Fruit fly (Drosophila melanogaster) whole organism, embryonic: ENCODE results near the gene CG33643.
A peak's percentile ranks its signal among the peaks of the same experiment; 100 is the strongest.

Experiments used
- ATbp ChIP-seq: fragments of 200-800 bp; sonication (Bioruptor generic); optimal IDR thresholded peaks from 2 replicates; lab custom pipeline; 2017; ENCODE audit warnings: missing biosample characterization, mild to moderate bottlenecking, missing genetic modification characterization, missing genetic modification reagents
- CG11560 ChIP-seq: fragments of 200-800 bp; sonication (Bioruptor generic); IDR thresholded peaks from 3 replicates; pipeline ENCODE4 v1.3.6; 2022; ENCODE audit warnings: missing biosample characterization, missing genetic modification characterization
- CG12659 ChIP-seq: fragments of 200-800 bp; sonication (Bioruptor generic); optimal IDR thresholded peaks from 3 replicates; lab custom pipeline; 2017; ENCODE audit warnings: mild to moderate bottlenecking, missing biosample characterization, missing genetic modification reagents, missing genetic modification characterization
- CG13894 ChIP-seq: fragments of 200-800 bp; sonication (Bioruptor generic); optimal IDR thresholded peaks from 3 replicates; lab custom pipeline; 2018; ENCODE audit warnings: missing biosample characterization, mild to moderate bottlenecking, missing genetic modification characterization, moderate library complexity
- CG14441 ChIP-seq: fragments of 200-800 bp; sonication (Bioruptor generic); IDR thresholded peaks from 2 replicates; pipeline ENCODE4 v1.3.6; 2022; ENCODE audit warnings: missing biosample characterization, missing genetic modification characterization
- CG14710 ChIP-seq: fragments of 200-800 bp; sonication (Bioruptor generic); optimal IDR thresholded peaks from 3 replicates; lab custom pipeline; 2019; ENCODE audit warnings: missing biosample characterization, mild to moderate bottlenecking, missing genetic modification characterization, moderate library complexity
- CG1529 ChIP-seq: fragments of 200-800 bp; sonication (Bioruptor generic); optimal IDR thresholded peaks from 3 replicates; lab custom pipeline; 2018; ENCODE audit warnings: missing biosample characterization, missing genetic modification characterization
- CG17361 ChIP-seq: fragments of 200-800 bp; sonication (Bioruptor generic); IDR thresholded peaks from 3 replicates; pipeline ENCODE4 v1.3.6; 2022; ENCODE audit warnings: missing biosample characterization, missing genetic modification characterization
- CG17829 ChIP-seq: fragments of 200-800 bp; optimal IDR thresholded peaks from 2 replicates; lab custom pipeline; 2019; ENCODE audit warnings: missing biosample characterization, mild to moderate bottlenecking, missing genetic modification characterization, moderate library complexity
- CG4424 ChIP-seq: fragments of 200-800 bp; sonication (Bioruptor generic); optimal IDR thresholded peaks from 3 replicates; lab custom pipeline; 2016; ENCODE audit warnings: missing biosample characterization, missing genetic modification characterization
- CG5953 ChIP-seq: fragments of 200-800 bp; sonication (Bioruptor generic); IDR thresholded peaks from 2 replicates; pipeline ENCODE4 v1.3.6; 2022; ENCODE audit warnings: missing biosample characterization, missing genetic modification characterization
- CG6654 ChIP-seq: fragments of 200-800 bp; sonication (Bioruptor generic); optimal IDR thresholded peaks from 2 replicates; lab custom pipeline; 2017; ENCODE audit warnings: missing biosample characterization, mild to moderate bottlenecking, missing genetic modification characterization
- CG7271 ChIP-seq: fragments of 200-800 bp; sonication (Bioruptor generic); optimal IDR thresholded peaks from 2 replicates; lab custom pipeline; 2018; ENCODE audit warnings: missing biosample characterization, mild to moderate bottlenecking, missing genetic modification characterization, moderate library complexity
- CG7372 ChIP-seq: fragments of 200-800 bp; sonication (Bioruptor generic); IDR thresholded peaks from 2 replicates; pipeline ENCODE4 v1.3.6; 2022; ENCODE audit warnings: missing biosample characterization, missing genetic modification characterization
- CG7987 ChIP-seq: fragments of 200-800 bp; sonication (Bioruptor generic); optimal IDR thresholded peaks from 2 replicates; lab custom pipeline; 2018; ENCODE audit warnings: missing biosample characterization, mild to moderate bottlenecking, missing genetic modification characterization, moderate library complexity
- CG8089 ChIP-seq: fragments of 200-800 bp; sonication (Bioruptor generic); optimal IDR thresholded peaks from 3 replicates; lab custom pipeline; 2016; ENCODE audit warnings: missing biosample characterization, missing genetic modification characterization
- CG8388 ChIP-seq: fragments of 200-800 bp; sonication (Bioruptor generic); optimal IDR thresholded peaks from 2 replicates; lab custom pipeline; 2019; ENCODE audit warnings: missing biosample characterization, mild to moderate bottlenecking, missing genetic modification characterization, moderate library complexity
- D ChIP-seq, 2 experiments: fragments of 200-800 bp in 1 of 2; fragments of >200 bp in 1 of 2; sonication (Bioruptor generic) in 1 of 2; optimal IDR thresholded peaks; 2 replicates in 1 of 2; 3 replicates in 1 of 2; lab custom pipeline; 2017; ENCODE audit warnings: mild to moderate bottlenecking in 1 of 2, missing biosample characterization in 1 of 2, missing genetic modification characterization in 1 of 2, missing genetic modification reagents in 1 of 2
- HHEX ChIP-seq: fragments of 200-800 bp; sonication (Bioruptor generic); optimal IDR thresholded peaks from 3 replicates; lab custom pipeline; 2017; ENCODE audit warnings: missing biosample characterization, mild to moderate bottlenecking, missing genetic modification characterization, missing genetic modification reagents
- HmgD ChIP-seq: fragments of 200-800 bp; sonication (Bioruptor generic); optimal IDR thresholded peaks from 3 replicates; lab custom pipeline; 2016; ENCODE audit warnings: missing biosample characterization, missing genetic modification characterization
- NC2α ChIP-seq: fragments of 200-800 bp; sonication (Bioruptor generic); optimal IDR thresholded peaks from 2 replicates; lab custom pipeline; 2016; ENCODE audit warnings: missing biosample characterization, missing genetic modification characterization
- NfI ChIP-seq: fragments of 200-800 bp; sonication (Bioruptor generic); optimal IDR thresholded peaks from 3 replicates; lab custom pipeline; 2018; ENCODE audit warnings: missing biosample characterization, mild to moderate bottlenecking, missing genetic modification characterization, moderate library complexity
- Optix ChIP-seq: fragments of 200-800 bp; sonication (Bioruptor generic); IDR thresholded peaks from 3 replicates; pipeline ENCODE4 v1.3.6; 2022; ENCODE audit warnings: missing biosample characterization, missing genetic modification characterization
- Spps ChIP-seq: fragments of 200-800 bp; sonication (Bioruptor generic); optimal IDR thresholded peaks from 2 replicates; lab custom pipeline; 2018; ENCODE audit warnings: missing biosample characterization, mild to moderate bottlenecking, missing genetic modification characterization
- Taf1 ChIP-seq: fragments of 200-800 bp; sonication (Bioruptor generic); IDR thresholded peaks from 2 replicates; pipeline ENCODE4 v1.3.6; 2022; ENCODE audit warnings: missing biosample characterization, missing genetic modification characterization
- ash1 ChIP-seq: fragments of 200-800 bp; sonication (Bioruptor generic); optimal IDR thresholded peaks from 2 replicates; lab custom pipeline; 2018; ENCODE audit warnings: missing biosample characterization, mild to moderate bottlenecking, missing genetic modification characterization
- ato ChIP-seq: fragments of 200-800 bp; sonication (Bioruptor generic); IDR thresholded peaks from 2 replicates; pipeline ENCODE4 v1.3.6; 2022; ENCODE audit warnings: missing biosample characterization, missing genetic modification characterization; ENCODE audit not compliant: partially characterized antibody
- bigmax ChIP-seq: fragments of 200-800 bp; sonication (Bioruptor generic); optimal IDR thresholded peaks from 2 replicates; lab custom pipeline; 2018; ENCODE audit warnings: missing biosample characterization, mild to moderate bottlenecking, missing genetic modification characterization
- chm ChIP-seq: fragments of 200-800 bp; sonication (Bioruptor generic); IDR thresholded peaks from 2 replicates; pipeline ENCODE4 v1.3.6; 2022; ENCODE audit warnings: missing biosample characterization, missing genetic modification characterization
- ci ChIP-seq: fragments of 200-800 bp; sonication (Bioruptor generic); IDR thresholded peaks from 3 replicates; pipeline ENCODE4 v1.3.6; 2022; ENCODE audit warnings: missing biosample characterization, missing genetic modification characterization
- dmrt99B ChIP-seq: fragments of 200-800 bp; sonication (Bioruptor generic); optimal IDR thresholded peaks from 2 replicates; lab custom pipeline; 2018; ENCODE audit warnings: missing biosample characterization, mild to moderate bottlenecking, missing genetic modification characterization, moderate library complexity
- kay ChIP-seq: fragments of 200-800 bp; sonication (Bioruptor generic); optimal IDR thresholded peaks from 2 replicates; lab custom pipeline; 2016; ENCODE audit warnings: missing biosample characterization, missing genetic modification characterization
- klu ChIP-seq: fragments of 200-800 bp; sonication (Bioruptor generic); IDR thresholded peaks from 2 replicates; pipeline ENCODE4 v1.3.6; 2022; ENCODE audit warnings: missing biosample characterization, missing genetic modification characterization
- mirr ChIP-seq: fragments of 200-800 bp; sonication (Bioruptor generic); optimal IDR thresholded peaks from 3 replicates; lab custom pipeline; 2018; ENCODE audit warnings: missing biosample characterization, mild to moderate bottlenecking, missing genetic modification characterization
- nau ChIP-seq: fragments of 200-800 bp; sonication (Bioruptor generic); optimal IDR thresholded peaks from 3 replicates; lab custom pipeline; 2017; ENCODE audit warnings: missing biosample characterization, mild to moderate bottlenecking, missing genetic modification characterization, missing genetic modification reagents
- oc ChIP-seq: fragments of 200-800 bp; sonication (Bioruptor generic); optimal IDR thresholded peaks from 2 replicates; lab custom pipeline; 2018; ENCODE audit warnings: missing biosample characterization, mild to moderate bottlenecking, missing genetic modification characterization, moderate library complexity
- onecut ChIP-seq: fragments of 200-800 bp; sonication (Bioruptor generic); IDR thresholded peaks from 2 replicates; pipeline ENCODE4 v1.3.6; 2022; ENCODE audit warnings: missing biosample characterization, missing genetic modification characterization
- pho ChIP-seq: fragments of 200-800 bp; sonication (Bioruptor generic); optimal IDR thresholded peaks from 2 replicates; lab custom pipeline; 2016; ENCODE audit warnings: missing biosample characterization, missing genetic modification characterization
- sc ChIP-seq, 3 experiments: fragments of >200 bp in 2 of 3; fragments of 200-800 bp in 1 of 3; sonication (Bioruptor generic) in 1 of 3; optimal IDR thresholded peaks; 2 replicates in 2 of 3; 3 replicates in 1 of 3; lab custom pipeline; 2017; ENCODE audit warnings: mild to moderate bottlenecking in 1 of 3, missing biosample characterization in 1 of 3, missing genetic modification characterization in 1 of 3, missing genetic modification reagents in 1 of 3
- sisA ChIP-seq: fragments of 200-800 bp; sonication (Bioruptor generic); IDR thresholded peaks from 2 replicates; pipeline ENCODE4 v1.3.6; 2022; ENCODE audit warnings: missing biosample characterization, missing genetic modification characterization
- sna ChIP-seq: fragments of 200-800 bp; sonication (Bioruptor generic); IDR thresholded peaks from 2 replicates; pipeline ENCODE4 v1.3.6; 2022; ENCODE audit warnings: missing biosample characterization, missing genetic modification characterization; ENCODE audit not compliant: partially characterized antibody
- so ChIP-seq: fragments of 200-800 bp; sonication (Bioruptor generic); IDR thresholded peaks from 3 replicates; pipeline ENCODE4 v1.3.6; 2022; ENCODE audit warnings: missing biosample characterization, missing genetic modification characterization
- sug ChIP-seq: fragments of 200-800 bp; optimal IDR thresholded peaks from 2 replicates; lab custom pipeline; 2019; ENCODE audit warnings: missing biosample characterization, mild to moderate bottlenecking, missing genetic modification characterization, moderate library complexity
- tll ChIP-seq, 2 experiments: fragments of 200-800 bp in 1 of 2; fragments of >200 bp in 1 of 2; sonication (Bioruptor generic) in 1 of 2; optimal IDR thresholded peaks; 2 replicates each; lab custom pipeline; 2017 to 2019; ENCODE audit warnings: missing biosample characterization in 2 of 2, missing genetic modification characterization in 2 of 2, mild to moderate bottlenecking in 1 of 2, moderate library complexity in 1 of 2
- trem ChIP-seq: fragments of 200-800 bp; optimal IDR thresholded peaks from 3 replicates; lab custom pipeline; 2019; ENCODE audit warnings: missing biosample characterization, mild to moderate bottlenecking, missing genetic modification characterization, moderate library complexity
- vnd ChIP-seq: fragments of 200-800 bp; sonication (Bioruptor generic); IDR thresholded peaks from 3 replicates; pipeline ENCODE4 v1.3.6; 2022; ENCODE audit warnings: missing biosample characterization, missing genetic modification characterization; ENCODE audit not compliant: partially characterized antibody
- z ChIP-seq: fragments of 200-800 bp; sonication (Bioruptor generic); IDR thresholded peaks from 3 replicates; pipeline ENCODE4 v1.3.6; 2022; ENCODE audit warnings: missing biosample characterization, missing genetic modification characterization

The CG33643 gene

DNA sequence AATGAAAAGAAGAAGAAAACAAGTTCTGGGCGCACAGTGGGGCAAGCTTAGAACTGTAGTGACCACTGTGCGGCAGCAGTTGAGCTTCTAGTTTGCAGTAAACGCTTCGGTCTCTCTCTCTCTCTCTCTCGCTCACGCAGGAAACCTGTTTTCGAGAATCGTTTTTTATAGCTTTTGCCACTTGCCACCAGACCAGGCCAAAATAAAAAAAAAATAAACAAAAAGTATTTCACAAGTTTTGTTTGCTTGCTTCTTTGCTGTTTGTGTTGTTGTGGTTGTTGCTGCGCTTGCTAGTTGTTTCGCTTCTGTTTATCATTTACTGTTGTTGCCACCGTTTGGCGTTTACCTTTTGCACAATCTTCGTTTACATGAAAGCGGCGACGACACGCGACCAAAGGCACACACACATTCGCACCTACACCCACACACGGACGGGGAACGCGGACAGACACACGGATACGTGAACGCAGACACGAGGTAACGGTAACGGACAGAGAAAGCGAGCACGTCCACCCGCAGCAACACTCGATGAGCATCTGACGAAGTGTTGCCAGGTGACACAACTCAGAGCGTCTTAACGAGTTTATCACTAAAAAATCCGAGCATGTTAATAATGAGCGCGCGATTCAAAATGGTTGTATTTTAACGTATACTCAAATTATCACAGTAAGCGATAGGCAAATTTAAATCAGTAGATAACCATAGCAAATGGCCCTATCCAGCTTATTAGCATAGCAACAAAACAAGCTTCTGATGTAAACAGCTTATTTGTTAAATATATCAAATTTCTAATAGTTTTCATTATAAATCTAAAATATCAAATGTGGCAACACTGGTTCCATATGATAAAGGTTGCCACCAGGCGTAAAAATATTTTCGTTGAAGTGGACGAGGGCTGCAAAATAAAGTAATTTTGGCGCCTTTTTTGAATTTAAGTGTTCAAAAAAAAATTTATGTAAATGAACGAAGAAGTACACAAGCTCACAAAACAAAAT is 18.2 kb downstream of the CG33643 start, which contains the start of gene B4 (continued):
- no peak for TF ChIP-seq Optix (GFP tag; lab: Robert Waterston, UW)
- TF ChIP-seq CG17361 (GFP tag; lab: Robert Waterston, UW) = no peak
- TF ChIP-seq HHEX (GFP tag; lab: Kevin White, UChicago) = peak; percentile 34
- peak; percentile 91 for TF ChIP-seq CG14710 (tag; lab: Kevin White, UChicago)
- peak; percentile 77 for TF ChIP-seq chm
- TF ChIP-seq so (GFP tag; lab: Robert Waterston, UW) = peak; percentile 80; the same call in 2 of the 3 replicates
- no peak for TF ChIP-seq sna (GFP tag; lab: Robert Waterston, UW)
- peak in 1 of 2 experiments; percentile 94 for TF ChIP-seq tll (GFP tag; optimal IDR thresholded peaks at IDR 0.05; lab: Kevin White, UChicago)
- TF ChIP-seq CG17829 (tag; lab: Kevin White, UChicago) = no peak
- TF ChIP-seq CG8388 (GFP tag; lab: Kevin White, UChicago) = no peak
- peak; percentile 71; the same call in 2 of the 3 replicates for TF ChIP-seq ci
- no peak for TF ChIP-seq trem (tag; lab: Kevin White, UChicago)
- TF ChIP-seq D (optimal IDR thresholded peaks at IDR 0.05; lab: Kevin White, UChicago) = no peak
- TF ChIP-seq D (GFP tag; optimal IDR thresholded peaks at IDR 0.05; lab: Kevin White, UChicago) = peak; percentile 42
- TF ChIP-seq oc = no peak
- TF ChIP-seq CG5953 (GFP tag; lab: Robert Waterston, UW) = peak; percentile 65; the same call in 1 of the 2 replicates
- TF ChIP-seq CG1529 = peak; percentile 14
- TF ChIP-seq bigmax (GFP tag; lab: Kevin White, UChicago) = peak; percentile 1
- TF ChIP-seq ash1 (GFP tag; lab: Kevin White, UChicago) = peak; percentile 33
- no peak for TF ChIP-seq CG14441 (GFP tag; lab: Robert Waterston, UW)
- no peak for TF ChIP-seq kay (GFP tag; lab: Kevin White, UChicago)
- TF ChIP-seq z (GFP tag; lab: Robert Waterston, UW) = no peak
- no peak for TF ChIP-seq CG7271 (tag; lab: Kevin White, UChicago)
- TF ChIP-seq CG13894 = peak; percentile 67
- TF ChIP-seq NC2α = no peak
- TF ChIP-seq ATbp (GFP tag; lab: Kevin White, UChicago) = peak; percentile 72
- TF ChIP-seq sc (optimal IDR thresholded peaks at IDR 0.05; lab: Kevin White, UChicago) = no peak
- TF ChIP-seq sc (GFP tag; optimal IDR thresholded peaks at IDR 0.05; lab: Kevin White, UChicago) = no peak
- TF ChIP-seq onecut (GFP tag; lab: Robert Waterston, UW) = peak; percentile 37
- no peak for TF ChIP-seq CG7372
- peak; percentile 18 for TF ChIP-seq pho (GFP tag; lab: Kevin White, UChicago)
- peak; percentile 39 for TF ChIP-seq dmrt99B (tag; lab: Kevin White, UChicago)
- no peak for TF ChIP-seq ato (GFP tag; lab: Robert Waterston, UW)
- TF ChIP-seq sug (tag; lab: Kevin White, UChicago) = peak; percentile 37
- peak; percentile 3 for TF ChIP-seq HmgD
- TF ChIP-seq NfI (GFP tag; lab: Kevin White, UChicago) = no peak
- no peak for TF ChIP-seq Spps (tag; lab: Kevin White, UChicago)
- no peak for TF ChIP-seq sisA (GFP tag; lab: Robert Waterston, UW)
- no peak for TF ChIP-seq CG4424
- TF ChIP-seq nau (GFP tag; lab: Kevin White, UChicago) = no peak
- no peak for TF ChIP-seq CG8089
- no peak for TF ChIP-seq klu (GFP tag; lab: Robert Waterston, UW)
- TF ChIP-seq CG6654 (GFP tag; lab: Kevin White, UChicago) = no peak
- TF ChIP-seq CG11560 (tag; lab: Robert Waterston, UW) = no peak
- peak; percentile 23 for TF ChIP-seq CG12659 (GFP tag; lab: Kevin White, UChicago)
- no peak for TF ChIP-seq vnd (GFP tag; lab: Robert Waterston, UW)
- TF ChIP-seq CG7987 = peak; percentile 81
- peak; percentile 89 for TF ChIP-seq mirr (GFP tag; lab: Kevin White, UChicago)
- no peak for TF ChIP-seq Taf1 (GFP tag; lab: Robert Waterston, UW)
